Fruit fly (Drosophila melanogaster): Measurements from ENCODE around the gene dnk.

Gene dnk

DNA sequence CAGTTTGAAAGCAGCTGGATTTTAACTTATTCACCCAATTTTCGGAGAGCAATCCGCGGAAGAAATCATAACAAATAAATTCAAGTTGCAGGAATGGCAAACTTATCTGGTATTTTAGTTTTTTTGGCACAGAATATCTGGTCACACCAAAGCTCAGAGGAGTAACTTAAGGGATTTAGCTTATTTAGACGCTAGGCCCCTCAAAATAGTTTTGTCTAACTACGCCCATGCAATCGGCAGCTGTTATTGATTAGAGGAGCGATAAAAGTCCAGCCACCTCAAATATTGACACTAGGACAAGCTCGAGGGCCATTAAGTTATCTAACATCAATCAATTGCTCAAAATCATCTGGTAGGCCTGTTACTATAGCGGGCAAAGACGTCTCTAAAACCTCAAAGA is 48.0 kb downstream of the dnk start, which contains the start of the genes GatA and P5cr (continued):
- TF ChIP-seq Bdp1 (GFP tag; optimal IDR thresholded peaks at IDR 0.05) (peak; percentile 45), dmrt99B (tag; optimal IDR thresholded peaks at IDR 0.05) (no peak), wor (GFP tag; IDR thresholded peaks at IDR 0.05) (no peak), fd96Cb (tag; optimal IDR thresholded peaks at IDR 0.05) (peak; percentile 50), Jarid2 (GFP tag; optimal IDR thresholded peaks at IDR 0.05) (peak; percentile 6), trem (tag; optimal IDR thresholded peaks at IDR 0.05) (no peak), CG11456 (GFP tag; IDR thresholded peaks at IDR 0.05) (peak; percentile 96), CG31365 (tag; optimal IDR thresholded peaks at IDR 0.05) (peak; percentile 47), Doc2 (GFP tag; IDR thresholded peaks at IDR 0.05) (no peak), Poxn (GFP tag; IDR thresholded peaks at IDR 0.05) (peak; percentile 45; the same call in 1 of the 2 replicates), CG6791 (GFP tag; IDR thresholded peaks at IDR 0.05; ENCODE audit: partially characterized antibody) (no peak), CG3065 (GFP tag; optimal IDR thresholded peaks at IDR 0.05) (peak; percentile 33), CG10959 (GFP tag; IDR thresholded peaks at IDR 0.05) (no peak), CG14667 (GFP tag; IDR thresholded peaks at IDR 0.05) (peak; percentile 57), sc (optimal IDR thresholded peaks at IDR 0.05) (no peak), sc (GFP tag; optimal IDR thresholded peaks at IDR 0.05) (no peak), sima (GFP tag; optimal IDR thresholded peaks at IDR 0.05) (peak; percentile 5), fd102C (GFP tag; optimal IDR thresholded peaks at IDR 0.05) (no peak), Spps (tag; optimal IDR thresholded peaks at IDR 0.05) (no peak), CoRest (tag; optimal IDR thresholded peaks at IDR 0.05) (peak; percentile 65), CG7372 (GFP tag; IDR thresholded peaks at IDR 0.05) (peak; percentile 71), CG6813 (GFP tag; optimal IDR thresholded peaks at IDR 0.05) (peak; percentile 76), HmgZ (tag; optimal IDR thresholded peaks at IDR 0.05) (peak; percentile 94), NK7.1 (GFP tag; optimal IDR thresholded peaks at IDR 0.05) (peak; percentile 73), Six4 (GFP tag; optimal IDR thresholded peaks at IDR 0.05) (peak; percentile 72), NC2β (GFP tag; optimal IDR thresholded peaks at IDR 0.05) (peak; percentile 71), D19A (tag; optimal IDR thresholded peaks at IDR 0.05) (no peak), CG10321 (GFP tag; IDR thresholded peaks at IDR 0.05) (peak; percentile 51; the same call in 1 of the 2 replicates), Chrac-16 (GFP tag; optimal IDR thresholded peaks at IDR 0.05) (peak; percentile 78), B-H2 (GFP tag; optimal IDR thresholded peaks at IDR 0.05) (peak; percentile 83), CG15269 (tag; optimal IDR thresholded peaks at IDR 0.05) (peak; percentile 87), CG12744 (GFP tag; optimal IDR thresholded peaks at IDR 0.05) (peak; percentile 75), dimm (GFP tag; IDR thresholded peaks at IDR 0.05) (0 out of 2 replicates have a peak, but pooled peaks have one; percentile 13), NfI (GFP tag; optimal IDR thresholded peaks at IDR 0.05) (peak; percentile 90), CG11504 (tag; optimal IDR thresholded peaks at IDR 0.05) (peak; percentile 72), CG17802 (tag; optimal IDR thresholded peaks at IDR 0.05) (peak; percentile 12), CG7963 (GFP tag; IDR thresholded peaks at IDR 0.05; ENCODE audit: partially characterized antibody) (no peak), CG11247 (GFP tag; IDR thresholded peaks at IDR 0.05) (peak; percentile 90), Ssrp (tag; optimal IDR thresholded peaks at IDR 0.05) (peak; percentile 21), CG13894 (tag; optimal IDR thresholded peaks at IDR 0.05) (peak; percentile 87), lov (optimal IDR thresholded peaks at IDR 0.05) (no peak), lov (GFP tag; IDR thresholded peaks at IDR 0.05) (0 out of 3 replicates have a peak, but pooled peaks have one; percentile 21), CG7357 (GFP tag; IDR thresholded peaks at IDR 0.05) (no peak), CG11560 (tag; IDR thresholded peaks at IDR 0.05) (0 out of 3 replicates have a peak, but pooled peaks have one; percentile 43), MBD-R2 (GFP tag; IDR thresholded peaks at IDR 0.05) (peak; percentile 92), CG2678 (tag; optimal IDR thresholded peaks at IDR 0.05) (peak; percentile 81), CG5245 (GFP tag; optimal IDR thresholded peaks at IDR 0.05) (peak; percentile 69), Fer2 (tag; optimal IDR thresholded peaks at IDR 0.05) (peak; percentile 68), psq (GFP tag; optimal IDR thresholded peaks at IDR 0.05) (peak; percentile 19), hb (GFP tag; IDR thresholded peaks at IDR 0.05; ENCODE audit: partially characterized antibody) (no peak), Gug (GFP tag; IDR thresholded peaks at IDR 0.05) (peak; percentile 96)

Measured in whole organism, embryonic.